Worm (Caenorhabditis elegans): Measurements from ENCODE around the gene phy-2.

ce11 chrIV:12252579-12252978 is 36.8 kb upstream of the phy-2 start, which contains the start of gene dnj-26:
- TF ChIP-seq aha-1 (tag; optimal IDR thresholded peaks at IDR 0.05), result no peak
- no peak for TF ChIP-seq tlp-1 (tag; optimal IDR thresholded peaks at IDR 0.05)
- TF ChIP-seq snpc-4 (tag; optimal IDR thresholded peaks at IDR 0.05), result no peak
- TF ChIP-seq ztf-4 (tag; optimal IDR thresholded peaks at IDR 0.05), result no peak
- TF ChIP-seq mef-2 (tag; optimal IDR thresholded peaks at IDR 0.05), result no peak
- no peak for TF ChIP-seq nhr-237 (tag; optimal IDR thresholded peaks at IDR 0.05)
- TF ChIP-seq jun-1 (tag; optimal IDR thresholded peaks at IDR 0.05), result no peak
- no peak for TF ChIP-seq ztf-11 (tag; optimal IDR thresholded peaks at IDR 0.05)
